Worm (Caenorhabditis elegans) whole organism, young adult: ENCODE measurements around the gene sws-1.

ENCODE experiments used
- B0019.2 ChIP-seq: fragments of 200-800 bp; sonication (Bioruptor generic); conservative IDR thresholded peaks from 2 replicates; pipeline ENCODE4 v1.3.6; 2022; ENCODE audit warnings: missing genetic modification reagents, missing genetic modification characterization, missing compliant biosample characterization
- C06A6.2 ChIP-seq: fragments of 200-800 bp; sonication (Bioruptor generic); conservative IDR thresholded peaks from 2 replicates; pipeline ENCODE4 v1.3.6; 2022; ENCODE audit warnings: missing genetic modification characterization, missing compliant biosample characterization
- C17E4.6 ChIP-seq: fragments of 200-800 bp; sonication (Bioruptor generic); IDR thresholded peaks from 2 replicates; pipeline ENCODE4 v1.3.6; 2022; ENCODE audit warnings: missing genetic modification reagents, missing genetic modification characterization, missing compliant biosample characterization
- D2030.7 ChIP-seq: fragments of 200-800 bp; sonication (Bioruptor generic); IDR thresholded peaks from 2 replicates; pipeline ENCODE4 v1.3.6; 2022; ENCODE audit warnings: missing genetic modification reagents, missing genetic modification characterization, missing compliant biosample characterization
- F22D6.2 ChIP-seq: sonication (generic microtip); optimal IDR thresholded peaks from 2 replicates; lab custom pipeline; 2016; ENCODE audit warnings: mild to moderate bottlenecking, missing genetic modification characterization, missing compliant biosample characterization
- F23B12.7 ChIP-seq: sonication (generic microtip); optimal IDR thresholded peaks from 2 replicates; lab custom pipeline; 2017; ENCODE audit warnings: missing genetic modification characterization, mild to moderate bottlenecking, missing compliant biosample characterization, antibody characterized with exemption, moderate library complexity; ENCODE audit not compliant: insufficient read depth
- F49E8.2 ChIP-seq: sonication (generic microtip); optimal IDR thresholded peaks from 3 replicates; lab custom pipeline; 2017; ENCODE audit warnings: missing genetic modification characterization, mild to moderate bottlenecking, missing compliant biosample characterization, antibody characterized with exemption, moderate library complexity; ENCODE audit not compliant: insufficient read depth
- Y79H2A.3 ChIP-seq: fragments of 200-800 bp; sonication (Bioruptor generic); conservative IDR thresholded peaks from 2 replicates; pipeline ENCODE4 v1.3.6; 2022; ENCODE audit warnings: missing genetic modification reagents, missing genetic modification characterization, missing compliant biosample characterization
- Y95B8A.8 ChIP-seq: fragments of 200-800 bp; sonication (Bioruptor generic); IDR thresholded peaks from 2 replicates; pipeline ENCODE4 v1.3.6; 2022; ENCODE audit warnings: missing genetic modification reagents, missing genetic modification characterization, missing compliant biosample characterization
- aptf-2 ChIP-seq: fragments of 200-800 bp; sonication (Bioruptor generic); conservative IDR thresholded peaks from 2 replicates; pipeline ENCODE4 v1.3.6; 2022; ENCODE audit warnings: missing genetic modification reagents, missing genetic modification characterization, missing compliant biosample characterization
- attf-3 ChIP-seq: fragments of 200-800 bp; sonication (Bioruptor generic); conservative IDR thresholded peaks from 2 replicates; pipeline ENCODE4 v1.3.6; 2022; ENCODE audit warnings: missing genetic modification reagents, missing genetic modification characterization, missing compliant biosample characterization
- ccch-3 ChIP-seq: fragments of 200-800 bp; sonication (Bioruptor generic); optimal IDR thresholded peaks from 2 replicates; lab custom pipeline; 2018; ENCODE audit warnings: mild to moderate bottlenecking, missing genetic modification characterization, missing compliant biosample characterization
- ceh-100 ChIP-seq: fragments of 200-800 bp; sonication (Bioruptor generic); IDR thresholded peaks from 2 replicates; pipeline ENCODE4 v1.3.6; 2022; ENCODE audit warnings: missing genetic modification reagents, missing genetic modification characterization, missing compliant biosample characterization
- ceh-91 ChIP-seq: fragments of 200-800 bp; sonication (Bioruptor generic); IDR thresholded peaks from 2 replicates; pipeline ENCODE4 v1.3.6; 2022; ENCODE audit warnings: missing genetic modification reagents, missing genetic modification characterization, missing compliant biosample characterization
- chd-7 ChIP-seq: sonication (generic microtip); optimal IDR thresholded peaks from 2 replicates; lab custom pipeline; 2016; ENCODE audit warnings: mild to moderate bottlenecking, missing genetic modification characterization, moderate library complexity, missing compliant biosample characterization
- dpff-1 ChIP-seq: sonication (generic microtip); optimal IDR thresholded peaks from 2 replicates; lab custom pipeline; 2017; ENCODE audit warnings: mild to moderate bottlenecking, missing genetic modification characterization, missing compliant biosample characterization
- efl-1 ChIP-seq: fragments of 150-350 bp; optimal IDR thresholded peaks from 2 replicates; lab custom pipeline; 2014; ENCODE audit warnings: missing biosample characterization, missing genetic modification reagents, missing genetic modification characterization
- egl-44 ChIP-seq: fragments of 200-800 bp; sonication (Bioruptor generic); IDR thresholded peaks from 2 replicates; pipeline ENCODE4 v1.3.6; 2022; ENCODE audit warnings: missing genetic modification reagents, missing genetic modification characterization, missing compliant biosample characterization
- lin-26 ChIP-seq: fragments of 200-800 bp; sonication (Bioruptor generic); IDR thresholded peaks from 2 replicates; pipeline ENCODE4 v1.3.6; 2022; ENCODE audit warnings: missing genetic modification reagents, missing genetic modification characterization, missing compliant biosample characterization
- lin-40 ChIP-seq: sonication (generic microtip); optimal IDR thresholded peaks from 2 replicates; lab custom pipeline; 2016; ENCODE audit warnings: missing genetic modification characterization, mild to moderate bottlenecking, missing compliant biosample characterization, missing genotype, missing genetic modification reagents
- lir-1 ChIP-seq: fragments of 200-800 bp; sonication (Bioruptor generic); conservative IDR thresholded peaks from 2 replicates; pipeline ENCODE4 v1.3.6; 2022; ENCODE audit warnings: missing genetic modification reagents, missing genetic modification characterization, missing compliant biosample characterization
- lsy-27 ChIP-seq: sonication (generic microtip); optimal IDR thresholded peaks from 2 replicates; lab custom pipeline; 2017; ENCODE audit warnings: missing genetic modification characterization, mild to moderate bottlenecking, missing compliant biosample characterization, antibody characterized with exemption, missing genotype, borderline replicate concordance; ENCODE audit not compliant: insufficient read depth
- madf-6 ChIP-seq: fragments of 200-800 bp; sonication (Bioruptor generic); IDR thresholded peaks from 2 replicates; pipeline ENCODE4 v1.3.6; 2022; ENCODE audit warnings: missing genetic modification reagents, missing genetic modification characterization, missing compliant biosample characterization
- mcd-1 ChIP-seq: fragments of 200-800 bp; sonication (Bioruptor generic); IDR thresholded peaks from 2 replicates; pipeline ENCODE4 v1.3.6; 2022; ENCODE audit warnings: missing genetic modification reagents, missing genetic modification characterization, missing compliant biosample characterization
- nhr-179 ChIP-seq: sonication (generic microtip); optimal IDR thresholded peaks from 2 replicates; lab custom pipeline; 2016; ENCODE audit warnings: mild to moderate bottlenecking, missing genetic modification characterization, missing compliant biosample characterization
- nhr-27 ChIP-seq: fragments of 200-800 bp; sonication (Bioruptor generic); optimal IDR thresholded peaks from 2 replicates; lab custom pipeline; 2018; ENCODE audit warnings: mild to moderate bottlenecking, missing genetic modification characterization, moderate library complexity, missing compliant biosample characterization
- nhr-80 ChIP-seq: sonication (generic microtip); optimal IDR thresholded peaks from 2 replicates; lab custom pipeline; 2016; ENCODE audit warnings: missing genetic modification characterization, missing compliant biosample characterization
- nhr-90 ChIP-seq: sonication (generic microtip); optimal IDR thresholded peaks from 2 replicates; lab custom pipeline; 2016; ENCODE audit warnings: missing genotype, mild to moderate bottlenecking, missing genetic modification characterization, missing compliant biosample characterization
- rcor-1 ChIP-seq: fragments of 200-800 bp; sonication (Bioruptor generic); IDR thresholded peaks from 2 replicates; pipeline ENCODE4 v1.3.6; 2022; ENCODE audit warnings: missing genetic modification reagents, missing genetic modification characterization, missing compliant biosample characterization
- rec-8 ChIP-seq, 2 experiments: sonication (generic microtip); optimal IDR thresholded peaks; 2 replicates each; lab custom pipeline; 2016; ENCODE audit warnings: mild to moderate bottlenecking in 2 of 2, missing genetic modification characterization in 2 of 2, missing genetic modification reagents in 2 of 2, missing genotype in 2 of 2, missing biosample characterization in 1 of 2, missing compliant biosample characterization in 1 of 2, moderate library complexity in 1 of 2
- repo-1 ChIP-seq: sonication (generic microtip); optimal IDR thresholded peaks from 2 replicates; lab custom pipeline; 2017; ENCODE audit warnings: mild to moderate bottlenecking, missing genetic modification characterization, missing compliant biosample characterization
- rpc-1 ChIP-seq, 2 experiments: fragments of 150-350 bp in 1 of 2; sonication (generic microtip) in 1 of 2; optimal IDR thresholded peaks; 2 replicates each; lab custom pipeline; 2014 to 2018; ENCODE audit warnings: missing biosample characterization in 1 of 2, missing genetic modification characterization in 1 of 2, missing genetic modification reagents in 1 of 2, missing genotype in 1 of 2
- snpc-1.1 ChIP-seq: sonication (generic microtip); optimal IDR thresholded peaks from 2 replicates; lab custom pipeline; 2017; ENCODE audit warnings: missing genetic modification characterization, mild to moderate bottlenecking, missing compliant biosample characterization, antibody characterized with exemption, moderate library complexity, missing genotype, missing genetic modification reagents; ENCODE audit not compliant: insufficient read depth
- snpc-4 ChIP-seq, 5 experiments: fragments of 150-350 bp in 1 of 5; sonication (generic microtip) in 4 of 5; optimal IDR thresholded peaks; 2 replicates each; lab custom pipeline; 2014 to 2018; ENCODE audit warnings: missing genetic modification characterization in 5 of 5, missing biosample characterization in 3 of 5, antibody characterized with exemption in 2 of 5, mild to moderate bottlenecking in 2 of 5, missing compliant biosample characterization in 2 of 5, missing genotype in 2 of 5, moderate library complexity in 2 of 5, missing genetic modification reagents in 1 of 5
- somi-1 ChIP-seq: fragments of 200-800 bp; sonication (Bioruptor generic); optimal IDR thresholded peaks from 2 replicates; lab custom pipeline; 2018; ENCODE audit warnings: mild to moderate bottlenecking, missing genetic modification characterization, missing compliant biosample characterization
- tbp1 ChIP-seq: fragments of 200-800 bp; sonication (Bioruptor generic); optimal IDR thresholded peaks from 2 replicates; lab custom pipeline; 2018; ENCODE audit warnings: mild to moderate bottlenecking, missing genetic modification characterization, missing compliant biosample characterization
- unc-130 ChIP-seq: sonication (generic microtip); optimal IDR thresholded peaks from 2 replicates; lab custom pipeline; 2016; ENCODE audit warnings: missing genetic modification reagents, missing genetic modification characterization, missing compliant biosample characterization
- xnd-1 ChIP-seq: sonication (generic microtip); optimal IDR thresholded peaks from 2 replicates; lab custom pipeline; 2016; ENCODE audit warnings: missing genotype, missing genetic modification reagents, missing genetic modification characterization, missing compliant biosample characterization
- zfh-2 ChIP-seq: fragments of 200-800 bp; sonication (Bioruptor generic); conservative IDR thresholded peaks from 2 replicates; pipeline ENCODE4 v1.3.6; 2022; ENCODE audit warnings: missing genetic modification reagents, missing genetic modification characterization, missing compliant biosample characterization
- ztf-3 ChIP-seq: fragments of 200-800 bp; sonication (Bioruptor generic); optimal IDR thresholded peaks from 2 replicates; lab custom pipeline; 2018; ENCODE audit warnings: mild to moderate bottlenecking, missing genetic modification characterization, missing compliant biosample characterization

The sws-1 gene

DNA sequence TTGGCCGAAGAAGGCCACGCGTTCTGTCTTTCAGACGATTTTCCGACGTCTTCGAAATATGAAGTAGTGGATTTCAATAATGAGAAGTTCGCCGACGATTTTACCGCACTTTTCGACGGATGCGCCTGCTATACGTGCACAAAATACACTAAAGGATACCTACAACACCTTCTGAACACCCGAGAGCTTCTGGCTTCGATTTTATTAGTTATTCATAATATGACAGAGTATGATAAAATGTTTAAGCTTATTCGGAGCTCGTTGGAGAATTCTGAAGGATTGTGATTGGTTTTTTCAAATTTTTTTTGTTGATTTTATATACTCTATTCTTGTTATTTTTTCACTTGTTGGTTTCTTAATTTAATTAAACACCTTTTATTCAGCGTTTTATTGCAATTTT lies 19.3 kb upstream of the sws-1 start:
- no peak for TF ChIP-seq F23B12.7
- no peak for TF ChIP-seq ceh-100
- no peak for TF ChIP-seq lir-1 (GFP tag; lab: Robert Waterston, UW)
- no peak for TF ChIP-seq tbp1 (GFP tag; lab: Kevin White, UChicago)
- no peak for TF ChIP-seq mcd-1
- no peak for TF ChIP-seq lsy-27 (tag; lab: Kevin White, UChicago)
- TF ChIP-seq somi-1 (GFP tag; lab: Kevin White, UChicago): no peak
- TF ChIP-seq, all 124 proteins: peak for 0

DNA sequence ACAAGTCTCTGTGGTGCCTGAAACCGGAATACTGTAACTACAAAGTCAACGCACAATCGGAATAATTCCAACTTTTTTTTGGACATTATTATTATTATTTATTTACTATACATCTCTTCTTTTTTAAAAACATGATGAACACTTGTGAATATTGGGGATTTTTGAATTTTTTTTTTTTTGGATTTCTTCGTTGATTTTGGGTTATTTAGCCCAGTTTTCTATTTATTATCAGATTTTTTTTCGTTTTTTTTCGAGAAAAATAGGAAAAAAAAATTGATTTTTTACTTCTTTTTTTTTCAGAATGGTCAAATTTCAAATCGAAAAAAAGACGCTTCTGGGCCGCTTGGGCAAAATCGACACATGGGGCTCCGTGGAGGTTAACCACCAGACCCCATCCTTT lies 16.8 kb upstream of the sws-1 start, which contains the start of gene tgt-2:
Gene tgt-2 (plus strand): TSS at position 301 of the 400 bp plus-strand sequence.
- TF ChIP-seq efl-1 (GFP tag; lab: Kevin White, UChicago) (no peak), nhr-179 (no peak), nhr-80 (no peak), ztf-3 (GFP tag; lab: Kevin White, UChicago) (no peak), xnd-1 (tag; lab: Kevin White, UChicago) (no peak), chd-7 (no peak), aptf-2 (no peak), snpc-1.1 (tag; lab: Kevin White, UChicago) (no peak), egl-44 (GFP tag; lab: Robert Waterston, UW) (no peak), Y79H2A.3 (GFP tag; lab: Robert Waterston, UW) (no peak)

DNA sequence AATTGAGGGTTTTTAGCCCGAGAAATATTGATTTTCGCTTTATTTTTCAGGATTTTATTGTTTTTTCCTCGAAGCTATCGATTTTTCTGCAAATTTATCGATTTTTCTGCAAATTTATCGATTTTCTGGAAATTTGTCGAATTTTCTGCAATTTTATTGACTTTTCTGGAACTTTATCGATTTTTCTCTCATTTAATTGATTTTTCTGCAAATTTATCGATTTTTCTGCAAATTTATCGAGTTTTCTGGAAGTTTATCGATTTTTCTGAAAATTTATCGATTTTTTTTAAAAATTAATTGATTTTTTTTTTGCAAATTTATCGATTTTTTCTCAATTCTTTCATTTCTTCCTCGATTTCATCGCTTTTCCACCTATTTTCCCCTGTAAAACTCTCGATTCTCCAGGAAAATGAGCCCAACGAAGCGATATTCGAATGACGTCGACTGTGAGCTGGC lies 12.3 kb upstream of the sws-1 start, which contains the start of gene gtf-2F2:
Gene gtf-2F2 (plus strand): TSS at position 406 of the 456 bp plus-strand sequence.
- TF ChIP-seq madf-6 (GFP tag; lab: Robert Waterston, UW) (no peak), D2030.7 (GFP tag; lab: Robert Waterston, UW) (no peak), attf-3 (no peak), rpc-1 (optimal IDR thresholded peaks at IDR 0.05; lab: Kevin White, UChicago) (no peak), rpc-1 (tag; optimal IDR thresholded peaks at IDR 0.05; lab: Kevin White, UChicago) (no peak), C17E4.6 (no peak)

DNA sequence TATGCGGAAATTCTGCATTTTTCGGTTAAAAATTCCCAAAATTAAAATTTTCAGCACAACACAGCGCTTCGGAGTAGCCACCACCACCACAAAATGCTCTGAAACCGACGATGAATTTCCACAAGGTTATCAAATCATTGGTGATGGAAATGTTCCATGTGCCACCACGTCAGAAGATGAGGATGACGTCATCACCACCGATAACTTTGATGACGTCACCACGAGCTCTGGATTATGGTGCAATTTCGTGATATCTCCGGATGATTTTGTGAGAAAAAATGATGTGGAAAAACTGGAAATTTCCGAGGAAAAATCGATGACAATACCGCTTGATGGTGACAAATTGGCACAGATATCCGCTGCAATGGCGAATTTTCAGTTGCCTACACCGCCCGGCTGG lies 11.7 kb upstream of the sws-1 start:
- TF ChIP-seq rpc-1 (optimal IDR thresholded peaks at IDR 0.05; lab: Kevin White, UChicago) (no peak), rpc-1 (tag; optimal IDR thresholded peaks at IDR 0.05; lab: Kevin White, UChicago) (no peak), unc-130 (no peak), C06A6.2 (GFP tag; lab: Robert Waterston, UW) (no peak), snpc-4 (GFP tag; optimal IDR thresholded peaks at IDR 0.05; lab: Kevin White, UChicago) (no peak), snpc-4 (tag; optimal IDR thresholded peaks at IDR 0.05; lab: Kevin White, UChicago) (no peak), B0019.2 (GFP tag; lab: Robert Waterston, UW) (no peak), lin-40 (tag; lab: Kevin White, UChicago) (no peak), ccch-3 (GFP tag; lab: Kevin White, UChicago) (no peak), repo-1 (tag; lab: Kevin White, UChicago) (no peak), nhr-27 (no peak), rec-8 (tag; optimal IDR thresholded peaks at IDR 0.05; lab: Kevin White, UChicago) (no peak), nhr-90 (tag; lab: Kevin White, UChicago) (no peak), dpff-1 (tag; lab: Kevin White, UChicago) (no peak), rcor-1 (no peak), lin-26 (GFP tag; lab: Robert Waterston, UW) (no peak), F49E8.2 (tag; lab: Kevin White, UChicago) (no peak), Y95B8A.8 (GFP tag; lab: Robert Waterston, UW) (no peak), F22D6.2 (tag; lab: Kevin White, UChicago) (no peak), snpc-1.1 (tag; lab: Kevin White, UChicago) (no peak), ceh-91 (GFP tag; lab: Robert Waterston, UW) (no peak), zfh-2 (GFP tag; lab: Robert Waterston, UW) (no peak)
